Fruit fly (Drosophila melanogaster) whole organism, prepupa: Measurements from ENCODE around the gene unk.
A peak's percentile ranks its signal among the peaks of the same experiment; 100 is the strongest.

Source experiments
- Blimp-1 ChIP-seq: fragments of 200-800 bp; sonication (Bioruptor generic); optimal IDR thresholded peaks from 3 replicates; lab custom pipeline; 2017; ENCODE audit warnings: missing biosample characterization, missing genetic modification characterization, mild to moderate bottlenecking, moderate library complexity, missing genetic modification reagents
- CG11294 ChIP-seq: fragments of 200-800 bp; sonication (Bioruptor generic); IDR thresholded peaks from 2 replicates; pipeline ENCODE4 v1.3.6; 2022; ENCODE audit warnings: missing biosample characterization, missing genetic modification characterization
- CG11762 ChIP-seq: fragments of 200-800 bp; sonication (Bioruptor generic); optimal IDR thresholded peaks from 3 replicates; lab custom pipeline; 2016; ENCODE audit warnings: missing biosample characterization, missing genetic modification characterization; ENCODE audit not compliant: insufficient read depth
- CG11902 ChIP-seq: fragments of 200-800 bp; sonication (Bioruptor generic); optimal IDR thresholded peaks from 3 replicates; lab custom pipeline; 2016; ENCODE audit warnings: missing biosample characterization, missing genetic modification characterization
- CG15336 ChIP-seq: fragments of 200-800 bp; sonication (Bioruptor generic); IDR thresholded peaks from 2 replicates; pipeline ENCODE4 v1.3.6; 2022; ENCODE audit warnings: missing biosample characterization, missing genetic modification characterization
- CG1621 ChIP-seq: fragments of 200-800 bp; sonication (Bioruptor generic); optimal IDR thresholded peaks from 3 replicates; lab custom pipeline; 2018; ENCODE audit warnings: missing biosample characterization, mild to moderate bottlenecking, missing genetic modification characterization
- CG16779 ChIP-seq: fragments of 200-800 bp; sonication (Bioruptor generic); optimal IDR thresholded peaks from 3 replicates; lab custom pipeline; 2017; ENCODE audit warnings: missing biosample characterization, mild to moderate bottlenecking, missing genetic modification characterization
- CG3032 ChIP-seq: fragments of 200-800 bp; optimal IDR thresholded peaks from 2 replicates; lab custom pipeline; 2019; ENCODE audit warnings: missing biosample characterization, mild to moderate bottlenecking, missing genetic modification characterization, moderate library complexity
- CG31627 ChIP-seq: fragments of 200-800 bp; sonication (Bioruptor generic); optimal IDR thresholded peaks from 3 replicates; lab custom pipeline; 2016; ENCODE audit warnings: missing biosample characterization, missing genetic modification characterization
- CG32006 ChIP-seq: fragments of 200-800 bp; sonication (Bioruptor generic); optimal IDR thresholded peaks from 3 replicates; lab custom pipeline; 2017; ENCODE audit warnings: missing biosample characterization, mild to moderate bottlenecking, missing genetic modification characterization
- CG34406 ChIP-seq: fragments of 200-800 bp; sonication (Bioruptor generic); optimal IDR thresholded peaks from 3 replicates; lab custom pipeline; 2016; ENCODE audit warnings: missing biosample characterization, missing genetic modification characterization
- CG3919 ChIP-seq: fragments of 200-800 bp; sonication (Bioruptor generic); optimal IDR thresholded peaks from 3 replicates; lab custom pipeline; 2016; ENCODE audit warnings: missing biosample characterization, missing genetic modification characterization
- CG4318 ChIP-seq: fragments of 200-800 bp; sonication (Bioruptor generic); optimal IDR thresholded peaks from 3 replicates; lab custom pipeline; 2017; ENCODE audit warnings: missing biosample characterization, mild to moderate bottlenecking, missing genetic modification characterization
- CG6163 ChIP-seq: fragments of 200-800 bp; sonication (Bioruptor generic); IDR thresholded peaks from 3 replicates; pipeline ENCODE4 v1.3.6; 2022; ENCODE audit warnings: missing biosample characterization, missing genetic modification characterization
- CG6276 ChIP-seq: fragments of 200-800 bp; sonication (Bioruptor generic); optimal IDR thresholded peaks from 2 replicates; lab custom pipeline; 2017; ENCODE audit warnings: missing biosample characterization, mild to moderate bottlenecking, missing genetic modification characterization
- CG6808 ChIP-seq: fragments of 200-800 bp; sonication (Bioruptor generic); optimal IDR thresholded peaks from 3 replicates; lab custom pipeline; 2017; ENCODE audit warnings: missing biosample characterization, missing genetic modification characterization, mild to moderate bottlenecking, moderate library complexity, missing genetic modification reagents
- CG7368 ChIP-seq: fragments of 200-800 bp; sonication (Bioruptor generic); optimal IDR thresholded peaks from 3 replicates; lab custom pipeline; 2016; ENCODE audit warnings: missing biosample characterization, missing genetic modification characterization
- CG8119 ChIP-seq: fragments of 200-800 bp; sonication (Bioruptor generic); IDR thresholded peaks from 3 replicates; pipeline ENCODE4 v1.3.6; 2022; ENCODE audit warnings: missing biosample characterization, missing genetic modification characterization
- Eip75B ChIP-seq: fragments of 200-800 bp; sonication (Bioruptor generic); optimal IDR thresholded peaks from 3 replicates; lab custom pipeline; 2016; ENCODE audit warnings: missing biosample characterization, missing genetic modification characterization
- Eip93F ChIP-seq: fragments of 200-800 bp; sonication (Bioruptor generic); optimal IDR thresholded peaks from 2 replicates; lab custom pipeline; 2016; ENCODE audit warnings: missing biosample characterization, mild to moderate bottlenecking, missing genetic modification characterization
- Gug ChIP-seq: fragments of 200-800 bp; sonication (Bioruptor generic); IDR thresholded peaks from 2 replicates; pipeline ENCODE4 v1.3.6; 2022; ENCODE audit warnings: missing biosample characterization, missing genetic modification characterization
- Hr38 ChIP-seq: sonication (Bioruptor generic); optimal IDR thresholded peaks from 2 replicates; lab custom pipeline; 2016; ENCODE audit warnings: missing biosample characterization, missing genetic modification characterization
- Smox ChIP-seq: fragments of 200-800 bp; sonication (Bioruptor generic); optimal IDR thresholded peaks from 3 replicates; lab custom pipeline; 2016; ENCODE audit warnings: missing biosample characterization, missing genetic modification characterization
- acj6 ChIP-seq: fragments of 200-800 bp; sonication (Bioruptor generic); optimal IDR thresholded peaks from 3 replicates; lab custom pipeline; 2016; ENCODE audit warnings: missing biosample characterization, missing genetic modification characterization
- cyc ChIP-seq: fragments of 200-800 bp; sonication (Bioruptor generic); optimal IDR thresholded peaks from 3 replicates; lab custom pipeline; 2016; ENCODE audit warnings: missing biosample characterization, missing genetic modification characterization
- fd59A ChIP-seq: fragments of 200-800 bp; sonication (Bioruptor generic); optimal IDR thresholded peaks from 2 replicates; lab custom pipeline; 2017; ENCODE audit warnings: missing biosample characterization, mild to moderate bottlenecking, missing genetic modification characterization, missing genetic modification reagents
- net ChIP-seq: fragments of 200-800 bp; sonication (Bioruptor generic); optimal IDR thresholded peaks from 3 replicates; lab custom pipeline; 2016; ENCODE audit warnings: missing biosample characterization, missing genetic modification characterization
- salr ChIP-seq, 2 experiments: fragments of 200-800 bp; sonication (Bioruptor generic); optimal IDR thresholded peaks; 3 replicates each; lab custom pipeline; 2016 to 2018; ENCODE audit warnings: missing biosample characterization in 2 of 2, missing genetic modification characterization in 2 of 2, mild to moderate bottlenecking in 1 of 2
- spab ChIP-seq: fragments of 200-800 bp; sonication (Bioruptor generic); optimal IDR thresholded peaks from 2 replicates; lab custom pipeline; 2017; ENCODE audit warnings: missing biosample characterization, mild to moderate bottlenecking, missing genetic modification characterization, missing genetic modification reagents
- ss ChIP-seq, 2 experiments: fragments of 200-800 bp; sonication (Bioruptor generic); optimal IDR thresholded peaks; 2 replicates in 1 of 2; 3 replicates in 1 of 2; lab custom pipeline; 2017 to 2018; ENCODE audit warnings: mild to moderate bottlenecking in 2 of 2, missing biosample characterization in 2 of 2, missing genetic modification characterization in 2 of 2, moderate library complexity in 1 of 2
- svp ChIP-seq: fragments of 200-800 bp; sonication (Bioruptor generic); peaks from one replicate; lab custom pipeline; 2016; ENCODE audit warnings: missing biosample characterization, missing genetic modification characterization
- topi ChIP-seq: fragments of 200-800 bp; sonication (Bioruptor generic); optimal IDR thresholded peaks from 3 replicates; lab custom pipeline; 2016; ENCODE audit warnings: missing biosample characterization, missing genetic modification characterization
- vri ChIP-seq: fragments of 200-800 bp; sonication (Bioruptor generic); optimal IDR thresholded peaks from 3 replicates; lab custom pipeline; 2016; ENCODE audit warnings: missing biosample characterization, mild to moderate bottlenecking, missing genetic modification characterization

unk gene

dm6 chr3R:23189958-23190900 is 32.6 kb upstream of the unk start (continued):
- TF ChIP-seq ss (GFP tag; optimal IDR thresholded peaks at IDR 0.05; lab: Kevin White, UChicago) (peak; percentile 34 to 76), CG6276 (GFP tag; lab: Kevin White, UChicago) (peak; percentile 54), CG11762 (peak; percentile 83), CG3919 (GFP tag; lab: Kevin White, UChicago) (peak; percentile 88), svp (GFP tag; lab: Kevin White, UChicago) (peak; percentile 97), CG7368 (GFP tag; lab: Kevin White, UChicago) (peak; percentile 87), CG8119 (GFP tag; lab: Robert Waterston, UW) (peak; percentile 62), CG15336 (GFP tag; lab: Robert Waterston, UW) (peak; percentile 78), Hr38 (GFP tag; lab: Kevin White, UChicago) (no peak), spab (GFP tag; lab: Kevin White, UChicago) (peak; percentile 71), CG32006 (GFP tag; lab: Kevin White, UChicago) (peak; percentile 73), cyc (GFP tag; lab: Kevin White, UChicago) (peak; percentile 87), topi (GFP tag; lab: Kevin White, UChicago) (peak; percentile 91), CG6163 (peak; percentile 89), Smox (GFP tag; lab: Kevin White, UChicago) (no peak), CG4318 (GFP tag; lab: Kevin White, UChicago) (peak; percentile 28), Eip75B (GFP tag; lab: Kevin White, UChicago) (peak; percentile 91), Eip93F (peak; percentile 50), salr (GFP tag; optimal IDR thresholded peaks at IDR 0.05; lab: Kevin White, UChicago) (peak; percentile 27 to 75), Gug (GFP tag; lab: Robert Waterston, UW) (peak; percentile 63), CG11902 (GFP tag; lab: Kevin White, UChicago) (peak; percentile 82), CG11294 (GFP tag; lab: Robert Waterston, UW) (peak; percentile 64; the same call in 1 of the 2 replicates), fd59A (GFP tag; lab: Kevin White, UChicago) (peak; percentile 67), CG34406 (GFP tag; lab: Kevin White, UChicago) (peak; percentile 90), Blimp-1 (GFP tag; lab: Kevin White, UChicago) (peak; percentile 71), CG16779 (tag; lab: Kevin White, UChicago) (peak; percentile 30), CG1621 (tag; lab: Kevin White, UChicago) (peak; percentile 79), CG31627 (GFP tag; lab: Kevin White, UChicago) (peak; percentile 91), CG6808 (GFP tag; lab: Kevin White, UChicago) (peak; percentile 73), net (GFP tag; lab: Kevin White, UChicago) (peak; percentile 78), vri (GFP tag; lab: Kevin White, UChicago) (peak; percentile 83)

- no peak for TF ChIP-seq acj6 (GFP tag; lab: Kevin White, UChicago)
- TF ChIP-seq CG7368 (GFP tag; lab: Kevin White, UChicago), result no peak
- TF ChIP-seq CG3032 (tag; lab: Kevin White, UChicago), result no peak
- peak; percentile 99 for TF ChIP-seq svp (GFP tag; lab: Kevin White, UChicago)
Measured at dm6 chr3R:23189143-23189957, 31.7 kb upstream of the unk start.
